Worm (Caenorhabditis elegans): ENCODE measurements around the gene Y66D12A.16.
A peak's percentile ranks its signal among the peaks of the same experiment; 100 is the strongest.

ce11 chrIII:11496496-11496895 is 26.9 kb upstream of the Y66D12A.16 start, which contains the start of gene Y66D12A.24:
- TF ChIP-seq pros-1 (tag; optimal IDR thresholded peaks at IDR 0.05) = no peak
- TF ChIP-seq sox-4 (tag; optimal IDR thresholded peaks at IDR 0.05) = no peak
- no peak for TF ChIP-seq unc-3 (GFP tag; conservative IDR thresholded peaks at IDR 0.05)
- no peak for TF ChIP-seq unc-3 (tag; optimal IDR thresholded peaks at IDR 0.05)
- TF ChIP-seq tbx-2 (tag; optimal IDR thresholded peaks at IDR 0.05) = no peak
- no peak for TF ChIP-seq unc-42 (tag; optimal IDR thresholded peaks at IDR 0.05)
- TF ChIP-seq elt-2 (tag; optimal IDR thresholded peaks at IDR 0.05) = peak; percentile 43
- no peak for TF ChIP-seq pha-4 (tag; optimal IDR thresholded peaks at IDR 0.05)
- TF ChIP-seq rnt-1 (tag; optimal IDR thresholded peaks at IDR 0.05) = no peak
- TF ChIP-seq ztf-16 (tag; optimal IDR thresholded peaks at IDR 0.05) = no peak
- no peak for TF ChIP-seq unc-86 (tag; optimal IDR thresholded peaks at IDR 0.05)
- TF ChIP-seq mec-3 (tag; optimal IDR thresholded peaks at IDR 0.05; ENCODE audit: borderline replicate concordance) = no peak
- TF ChIP-seq ama-1 (optimal IDR thresholded peaks at IDR 0.05) = no peak
